Fruit fly (Drosophila melanogaster) whole organism, pupa: ENCODE results near the gene natalisin.

Experiments used
- CG13204 ChIP-seq: fragments of 200-800 bp; sonication (Bioruptor generic); optimal IDR thresholded peaks from 2 replicates; lab custom pipeline; 2018; ENCODE audit warnings: missing biosample characterization, mild to moderate bottlenecking, missing genetic modification characterization, moderate library complexity
- CG32121 ChIP-seq: fragments of 200-800 bp; sonication (Bioruptor generic); IDR thresholded peaks from 2 replicates; pipeline ENCODE4 v1.3.6; 2022; ENCODE audit warnings: missing biosample characterization, missing genetic modification characterization
- CG4496 ChIP-seq: fragments of 200-800 bp; sonication (Bioruptor generic); IDR thresholded peaks from 3 replicates; pipeline ENCODE4 v1.3.6; 2022; ENCODE audit warnings: missing biosample characterization, missing genetic modification characterization
- CG8159 ChIP-seq: fragments of 200-800 bp; sonication (Bioruptor generic); optimal IDR thresholded peaks from 3 replicates; lab custom pipeline; 2018; ENCODE audit warnings: missing biosample characterization, mild to moderate bottlenecking, missing genetic modification characterization, moderate library complexity
- CG8301 ChIP-seq: fragments of 200-800 bp; sonication (Bioruptor generic); optimal IDR thresholded peaks from 2 replicates; lab custom pipeline; 2018; ENCODE audit warnings: missing biosample characterization, mild to moderate bottlenecking, missing genetic modification characterization
- D1 ChIP-seq: fragments of 200-800 bp; sonication (Bioruptor generic); optimal IDR thresholded peaks from 2 replicates; lab custom pipeline; 2018; ENCODE audit warnings: missing biosample characterization, mild to moderate bottlenecking, missing genetic modification characterization, moderate library complexity
- EcR ChIP-seq: fragments of 200-800 bp; sonication (Bioruptor generic); optimal IDR thresholded peaks from 3 replicates; lab custom pipeline; 2019; ENCODE audit warnings: missing biosample characterization, missing genetic modification characterization, mild to moderate bottlenecking, moderate library complexity, missing genetic modification reagents
- Ets98B ChIP-seq: fragments of 200-800 bp; sonication (Bioruptor generic); IDR thresholded peaks from 2 replicates; pipeline ENCODE4 v1.3.6; 2022; ENCODE audit warnings: missing biosample characterization, missing genetic modification characterization
- Pif1B ChIP-seq: fragments of 200-800 bp; sonication (Bioruptor generic); optimal IDR thresholded peaks from 3 replicates; lab custom pipeline; 2016; ENCODE audit warnings: missing biosample characterization, missing genetic modification characterization
- fd96Ca ChIP-seq: fragments of 200-800 bp; sonication (Bioruptor generic); IDR thresholded peaks from 3 replicates; pipeline ENCODE4 v1.3.6; 2022; ENCODE audit warnings: missing biosample characterization, missing genetic modification characterization

DNA sequence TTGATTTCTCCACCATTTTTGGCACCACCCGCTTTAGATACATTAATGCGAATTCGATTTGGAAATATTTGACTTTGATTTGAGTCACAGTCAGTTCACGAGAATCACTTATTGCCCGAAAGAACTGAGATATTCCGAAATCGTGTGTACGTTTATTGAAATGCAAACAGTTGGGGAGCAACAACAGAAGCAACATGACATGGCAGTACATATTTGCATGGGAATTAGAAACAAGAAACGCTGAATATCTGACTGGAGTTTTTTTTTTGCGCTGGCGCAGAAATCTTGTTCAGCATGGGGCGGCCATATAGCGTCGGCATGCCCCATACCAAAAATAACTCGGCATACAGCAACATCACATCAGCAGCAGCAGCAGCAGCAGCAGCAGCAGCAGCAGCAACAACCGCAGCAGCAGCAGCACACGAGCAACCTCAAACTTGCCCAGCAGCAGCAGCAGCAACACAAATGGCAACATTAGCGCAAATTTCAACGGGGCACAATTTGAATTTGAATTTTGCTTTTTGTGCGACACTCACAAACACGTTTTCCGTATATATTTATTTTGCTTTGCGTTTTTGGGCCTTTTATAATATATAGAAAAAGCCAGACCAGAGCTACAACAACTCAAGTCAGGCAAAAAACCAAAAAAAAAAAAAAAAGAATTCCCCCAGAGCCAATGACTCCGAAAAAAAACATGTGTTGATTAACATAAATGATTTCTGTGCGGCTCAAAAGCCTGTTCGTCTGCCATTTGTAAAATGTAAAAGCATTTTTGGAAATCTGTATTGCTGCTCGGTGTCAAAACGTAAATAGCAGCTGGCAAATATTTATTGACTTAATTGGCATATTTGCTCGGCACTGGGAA is 32.9 kb downstream of the natalisin start:
- TF ChIP-seq D1 (no peak), fd96Ca (GFP tag; lab: Robert Waterston, UW) (no peak), EcR (GFP tag; lab: Kevin White, UChicago) (no peak), Ets98B (GFP tag; lab: Robert Waterston, UW) (no peak), Pif1B (GFP tag; lab: Kevin White, UChicago) (no peak), CG13204 (GFP tag; lab: Kevin White, UChicago) (no peak), CG8159 (no peak), CG32121 (peak; percentile 53; the same call in 1 of the 2 replicates), CG4496 (GFP tag; lab: Robert Waterston, UW) (peak; percentile 37; the same call in 1 of the 3 replicates), CG8301 (no peak)
